Worm (Caenorhabditis elegans) whole organism, late embryonic: Measurements from ENCODE around the gene Y38E10A.28.
A peak's percentile ranks its signal among the peaks of the same experiment; 100 is the strongest.

ENCODE experiments used
- C08G9.2 ChIP-seq: sonication (generic microtip); optimal IDR thresholded peaks from 2 replicates; lab custom pipeline; 2016; ENCODE audit warnings: mild to moderate bottlenecking, missing genetic modification characterization, moderate library complexity, missing compliant biosample characterization
- C38D4.7 ChIP-seq: fragments of 200-800 bp; sonication (Bioruptor generic); optimal IDR thresholded peaks from 2 replicates; lab custom pipeline; 2018; ENCODE audit warnings: mild to moderate bottlenecking, missing genetic modification characterization, moderate library complexity, missing compliant biosample characterization
- F13H6.1 ChIP-seq: sonication (generic microtip); optimal IDR thresholded peaks from 2 replicates; lab custom pipeline; 2016; ENCODE audit warnings: missing genetic modification characterization, missing compliant biosample characterization
- K02D7.2 ChIP-seq: sonication (generic microtip); optimal IDR thresholded peaks from 2 replicates; lab custom pipeline; 2017; ENCODE audit warnings: mild to moderate bottlenecking, missing genetic modification characterization, missing compliant biosample characterization
- K09A11.1 ChIP-seq: sonication (generic microtip); optimal IDR thresholded peaks from 2 replicates; lab custom pipeline; 2017; ENCODE audit warnings: antibody characterized with exemption, mild to moderate bottlenecking, missing genetic modification characterization, missing compliant biosample characterization; ENCODE audit not compliant: insufficient read depth
- ama-1 ChIP-seq: fragments of 150-350 bp; optimal IDR thresholded peaks from 2 replicates; lab custom pipeline; 2014
- ceh-14 ChIP-seq: sonication (generic microtip); optimal IDR thresholded peaks from 2 replicates; lab custom pipeline; 2016; ENCODE audit warnings: missing genotype, missing genetic modification characterization, missing compliant biosample characterization
- ceh-18 ChIP-seq: sonication (generic microtip); optimal IDR thresholded peaks from 2 replicates; lab custom pipeline; 2016; ENCODE audit warnings: missing genetic modification characterization, missing compliant biosample characterization
- ceh-22 ChIP-seq: sonication (generic microtip); optimal IDR thresholded peaks from 2 replicates; lab custom pipeline; 2017; ENCODE audit warnings: missing biosample characterization, missing genetic modification characterization
- ceh-24 ChIP-seq: sonication (generic microtip); optimal IDR thresholded peaks from 2 replicates; lab custom pipeline; 2016; ENCODE audit warnings: mild to moderate bottlenecking, missing genetic modification characterization, missing compliant biosample characterization
- ceh-31 ChIP-seq: sonication (generic microtip); optimal IDR thresholded peaks from 2 replicates; lab custom pipeline; 2016; ENCODE audit warnings: missing genetic modification characterization, missing compliant biosample characterization
- ceh-34 ChIP-seq: sonication (generic microtip); optimal IDR thresholded peaks from 2 replicates; lab custom pipeline; 2016; ENCODE audit warnings: mild to moderate bottlenecking, missing genetic modification characterization, missing compliant biosample characterization
- ceh-45 ChIP-seq: fragments of 200-800 bp; sonication (Bioruptor generic); IDR thresholded peaks from 2 replicates; pipeline ENCODE4 v1.3.6; 2022; ENCODE audit warnings: missing genetic modification reagents, missing genetic modification characterization, missing compliant biosample characterization
- ceh-48 ChIP-seq: sonication (generic microtip); optimal IDR thresholded peaks from 2 replicates; lab custom pipeline; 2016; ENCODE audit warnings: missing genetic modification characterization, inconsistent platforms, missing compliant biosample characterization
- ceh-6 ChIP-seq: fragments of 200-800 bp; sonication (Bioruptor generic); optimal IDR thresholded peaks from 2 replicates; lab custom pipeline; 2018; ENCODE audit warnings: mild to moderate bottlenecking, missing genetic modification characterization, missing compliant biosample characterization
- dve-1 ChIP-seq: sonication (generic microtip); optimal IDR thresholded peaks from 2 replicates; lab custom pipeline; 2017; ENCODE audit warnings: antibody characterized with exemption, mild to moderate bottlenecking, missing genetic modification characterization, missing compliant biosample characterization
- elt-2 ChIP-seq: sonication (generic microtip); optimal IDR thresholded peaks from 2 replicates; lab custom pipeline; 2016; ENCODE audit warnings: missing genetic modification reagents, missing genetic modification characterization, missing compliant biosample characterization
- ets-4 ChIP-seq: sonication (generic microtip); optimal IDR thresholded peaks from 2 replicates; lab custom pipeline; 2016; ENCODE audit warnings: missing genetic modification characterization, missing compliant biosample characterization
- eyg-1 ChIP-seq: sonication (generic microtip); optimal IDR thresholded peaks from 2 replicates; lab custom pipeline; 2016; ENCODE audit warnings: missing genotype, missing genetic modification characterization, missing compliant biosample characterization
- fax-1 ChIP-seq: sonication (generic microtip); optimal IDR thresholded peaks from 2 replicates; lab custom pipeline; 2016; ENCODE audit warnings: missing genotype, missing genetic modification characterization, missing compliant biosample characterization
- gmeb-2 ChIP-seq: sonication (generic microtip); optimal IDR thresholded peaks from 2 replicates; lab custom pipeline; 2016; ENCODE audit warnings: missing genetic modification characterization, inconsistent platforms, missing compliant biosample characterization
- hlh-13 ChIP-seq: fragments of 200-800 bp; sonication (Bioruptor generic); optimal IDR thresholded peaks from 2 replicates; lab custom pipeline; 2018; ENCODE audit warnings: mild to moderate bottlenecking, missing genetic modification characterization, missing compliant biosample characterization
- hlh-15 ChIP-seq: sonication (generic microtip); optimal IDR thresholded peaks from 2 replicates; lab custom pipeline; 2016; ENCODE audit warnings: missing genetic modification characterization, missing compliant biosample characterization
- hlh-30 ChIP-seq: sonication (generic microtip); optimal IDR thresholded peaks from 2 replicates; lab custom pipeline; 2017; ENCODE audit warnings: antibody characterized with exemption, missing genetic modification characterization, missing compliant biosample characterization; ENCODE audit not compliant: insufficient read depth
- hlh-6 ChIP-seq: sonication (generic microtip); optimal IDR thresholded peaks from 2 replicates; lab custom pipeline; 2016; ENCODE audit warnings: missing genotype, missing genetic modification characterization, missing compliant biosample characterization
- hlh-8 ChIP-seq: sonication (generic microtip); optimal IDR thresholded peaks from 2 replicates; lab custom pipeline; 2016; ENCODE audit warnings: missing genotype, missing genetic modification characterization, missing compliant biosample characterization
- lim-6 ChIP-seq: sonication (generic microtip); optimal IDR thresholded peaks from 2 replicates; lab custom pipeline; 2016; ENCODE audit warnings: missing genetic modification characterization, missing compliant biosample characterization
- lin-11 ChIP-seq: fragments of 200-800 bp; sonication (Bioruptor generic); optimal IDR thresholded peaks from 2 replicates; lab custom pipeline; 2018; ENCODE audit warnings: mild to moderate bottlenecking, missing genetic modification characterization, missing compliant biosample characterization
- nhr-232 ChIP-seq: sonication (generic microtip); optimal IDR thresholded peaks from 2 replicates; lab custom pipeline; 2016; ENCODE audit warnings: missing genetic modification characterization, missing compliant biosample characterization
- odd-2 ChIP-seq: sonication (generic microtip); optimal IDR thresholded peaks from 2 replicates; lab custom pipeline; 2017; ENCODE audit warnings: antibody characterized with exemption, mild to moderate bottlenecking, missing genetic modification characterization, missing compliant biosample characterization
- pag-3 ChIP-seq: sonication (generic microtip); optimal IDR thresholded peaks from 2 replicates; lab custom pipeline; 2016; ENCODE audit warnings: missing compliant biosample characterization, missing genetic modification characterization, borderline replicate concordance
- rnt-1 ChIP-seq: sonication (generic microtip); optimal IDR thresholded peaks from 2 replicates; lab custom pipeline; 2016; ENCODE audit warnings: missing genetic modification characterization, missing compliant biosample characterization
- sox-4 ChIP-seq: sonication (generic microtip); optimal IDR thresholded peaks from 2 replicates; lab custom pipeline; 2017; ENCODE audit warnings: mild to moderate bottlenecking, missing genetic modification characterization, inconsistent platforms, missing compliant biosample characterization
- syd-9 ChIP-seq: sonication (generic microtip); optimal IDR thresholded peaks from 2 replicates; lab custom pipeline; 2016; ENCODE audit warnings: mild to moderate bottlenecking, missing genetic modification characterization, moderate library complexity, missing compliant biosample characterization
- tbx-2 ChIP-seq: sonication (generic microtip); optimal IDR thresholded peaks from 2 replicates; lab custom pipeline; 2016; ENCODE audit warnings: missing genetic modification characterization, missing compliant biosample characterization
- unc-42 ChIP-seq: sonication (generic microtip); optimal IDR thresholded peaks from 2 replicates; lab custom pipeline; 2016; ENCODE audit warnings: missing genotype, missing genetic modification characterization, missing compliant biosample characterization
- unc-55 ChIP-seq: sonication (generic microtip); optimal IDR thresholded peaks from 2 replicates; lab custom pipeline; 2017; ENCODE audit warnings: missing biosample characterization, missing genetic modification reagents, missing genetic modification characterization
- unc-86 ChIP-seq: sonication (generic microtip); optimal IDR thresholded peaks from 2 replicates; lab custom pipeline; 2016; ENCODE audit warnings: missing genetic modification characterization, missing compliant biosample characterization
- zip-5 ChIP-seq: sonication (generic microtip); optimal IDR thresholded peaks from 2 replicates; lab custom pipeline; 2016; ENCODE audit warnings: missing genetic modification characterization, missing compliant biosample characterization
- ztf-16 ChIP-seq: sonication (generic microtip); optimal IDR thresholded peaks from 2 replicates; lab custom pipeline; 2017; ENCODE audit warnings: missing genetic modification characterization, missing compliant biosample characterization

Y38E10A.28 gene

ce11 chrII:12654447-12654846 lies 25.0 kb downstream of the Y38E10A.28 start, which contains the start of gene rgs-4:
rgs-4 (plus strand) TSS chrII:12654747.
- no peak for TF ChIP-seq rnt-1 (tag; lab: Kevin White, UChicago)
- TF ChIP-seq ceh-48 (tag; lab: Kevin White, UChicago): no peak
- no peak for TF ChIP-seq nhr-232 (tag; lab: Kevin White, UChicago)
- no peak for TF ChIP-seq syd-9
- TF ChIP-seq ceh-18 (tag; lab: Kevin White, UChicago): no peak
- TF ChIP-seq ceh-6 (GFP tag; lab: Kevin White, UChicago): no peak
- no peak for TF ChIP-seq ets-4 (tag; lab: Kevin White, UChicago)
- no peak for TF ChIP-seq zip-5 (tag; lab: Kevin White, UChicago)
- no peak for TF ChIP-seq C38D4.7 (GFP tag; lab: Kevin White, UChicago)
- TF ChIP-seq hlh-15 (tag; lab: Kevin White, UChicago): no peak
- TF ChIP-seq K02D7.2 (tag; lab: Kevin White, UChicago): no peak
- no peak for TF ChIP-seq hlh-13 (GFP tag; lab: Kevin White, UChicago)
- TF ChIP-seq odd-2 (tag; lab: Kevin White, UChicago): no peak
- TF ChIP-seq ceh-45: no peak
- TF ChIP-seq ztf-16 (tag; lab: Kevin White, UChicago): no peak
- TF ChIP-seq F13H6.1 (tag; lab: Kevin White, UChicago): no peak
- no peak for TF ChIP-seq sox-4 (tag; lab: Kevin White, UChicago)
- TF ChIP-seq hlh-8 (tag; lab: Kevin White, UChicago): no peak

- TF ChIP-seq ceh-45 (no peak), ceh-22 (no peak), unc-86 (tag; lab: Kevin White, UChicago) (no peak), tbx-2 (tag; lab: Kevin White, UChicago) (no peak), ceh-24 (tag; lab: Kevin White, UChicago) (no peak), zip-5 (tag; lab: Kevin White, UChicago) (no peak), hlh-30 (tag; lab: Kevin White, UChicago) (no peak), syd-9 (no peak), C38D4.7 (GFP tag; lab: Kevin White, UChicago) (no peak), ets-4 (tag; lab: Kevin White, UChicago) (no peak), hlh-6 (tag; lab: Kevin White, UChicago) (no peak), fax-1 (no peak), eyg-1 (tag; lab: Kevin White, UChicago) (no peak), lim-6 (tag; lab: Kevin White, UChicago) (no peak), rnt-1 (tag; lab: Kevin White, UChicago) (no peak), elt-2 (tag; lab: Kevin White, UChicago) (no peak), hlh-15 (tag; lab: Kevin White, UChicago) (no peak), K09A11.1 (no peak), ama-1 (lab: Kevin White, UChicago) (no peak), K02D7.2 (tag; lab: Kevin White, UChicago) (no peak)
- TF ChIP-seq, all 69 proteins: peak for 0
Measured at ce11 chrII:12655816-12656215, 26.3 kb downstream of the Y38E10A.28 start.

ce11 chrII:12657620-12658019 lies 28.1 kb downstream of the Y38E10A.28 start:
- TF ChIP-seq lin-11 (tag; lab: Kevin White, UChicago) (no peak), ceh-14 (peak; percentile 63)

- TF ChIP-seq odd-2 (tag; lab: Kevin White, UChicago): no peak
- TF ChIP-seq gmeb-2 (tag; lab: Kevin White, UChicago): no peak
Measured at ce11 chrII:12658409-12658808, 28.9 kb downstream of the Y38E10A.28 start.

- TF ChIP-seq ceh-45 (no peak), unc-42 (peak; percentile 47), unc-55 (GFP tag; lab: Kevin White, UChicago) (no peak), pag-3 (tag; lab: Kevin White, UChicago) (no peak), dve-1 (tag; lab: Kevin White, UChicago) (peak; percentile 81), hlh-8 (tag; lab: Kevin White, UChicago) (peak; percentile 80), C08G9.2 (tag; lab: Kevin White, UChicago) (no peak), rnt-1 (tag; lab: Kevin White, UChicago) (peak; percentile 24), ceh-18 (tag; lab: Kevin White, UChicago) (peak; percentile 73), ceh-31 (tag; lab: Kevin White, UChicago) (peak; percentile 36), ceh-34 (tag; lab: Kevin White, UChicago) (no peak)
Measured at ce11 chrII:12659676-12660371, 30.3 kb downstream of the Y38E10A.28 start.
